Worm (Caenorhabditis elegans) whole organism, early embryonic: ENCODE results near the gene Y57G11C.8.

Experiments used
- B0310.2 ChIP-seq: sonication (generic microtip); optimal IDR thresholded peaks from 2 replicates; lab custom pipeline; 2016; ENCODE audit warnings: mild to moderate bottlenecking, missing genetic modification characterization, missing compliant biosample characterization
- F13C5.2 ChIP-seq: sonication (generic microtip); optimal IDR thresholded peaks from 2 replicates; lab custom pipeline; 2017; ENCODE audit warnings: mild to moderate bottlenecking, missing genetic modification characterization, inconsistent platforms, missing compliant biosample characterization
- aly-1 ChIP-seq: sonication (generic microtip); optimal IDR thresholded peaks from 2 replicates; lab custom pipeline; 2016; ENCODE audit warnings: missing genetic modification characterization, missing compliant biosample characterization
- ama-1 ChIP-seq: fragments of 150-350 bp; optimal IDR thresholded peaks from 2 replicates; lab custom pipeline; 2014
- ceh-36 ChIP-seq: sonication (generic microtip); optimal IDR thresholded peaks from 2 replicates; lab custom pipeline; 2016; ENCODE audit warnings: missing genetic modification characterization, inconsistent platforms, missing compliant biosample characterization
- hmbx-1 ChIP-seq: sonication (generic microtip); optimal IDR thresholded peaks from 2 replicates; lab custom pipeline; 2016; ENCODE audit warnings: mild to moderate bottlenecking, missing genetic modification characterization, missing compliant biosample characterization
- hmg-4 ChIP-seq: fragments of 200-800 bp; sonication (Bioruptor generic); optimal IDR thresholded peaks from 2 replicates; lab custom pipeline; 2018; ENCODE audit warnings: mild to moderate bottlenecking, missing genetic modification characterization, missing compliant biosample characterization
- pes-1 ChIP-seq: fragments of 200-800 bp; sonication (Bioruptor generic); IDR thresholded peaks from 2 replicates; pipeline ENCODE4 v1.3.6; 2022; ENCODE audit warnings: missing genetic modification reagents, missing genetic modification characterization, missing compliant biosample characterization
- scrt-1 ChIP-seq: fragments of 200-800 bp; sonication (Bioruptor generic); IDR thresholded peaks from 2 replicates; pipeline ENCODE4 v1.3.6; 2022; ENCODE audit warnings: missing genetic modification characterization, missing compliant biosample characterization
- sea-1 ChIP-seq: fragments of 200-800 bp; sonication (Bioruptor generic); conservative IDR thresholded peaks from 2 replicates; pipeline ENCODE4 v1.3.6; 2022; ENCODE audit warnings: missing genetic modification characterization, missing compliant biosample characterization
- tbx-11 ChIP-seq: fragments of 200-800 bp; sonication (Bioruptor generic); IDR thresholded peaks from 2 replicates; pipeline ENCODE4 v1.3.6; 2022; ENCODE audit warnings: missing genetic modification characterization, missing compliant biosample characterization
- tbx-37 ChIP-seq: fragments of 200-800 bp; sonication (Bioruptor generic); conservative IDR thresholded peaks from 2 replicates; pipeline ENCODE4 v1.3.6; 2022; ENCODE audit warnings: missing genetic modification reagents, missing genetic modification characterization, missing compliant biosample characterization

Y57G11C.8 gene

DNA sequence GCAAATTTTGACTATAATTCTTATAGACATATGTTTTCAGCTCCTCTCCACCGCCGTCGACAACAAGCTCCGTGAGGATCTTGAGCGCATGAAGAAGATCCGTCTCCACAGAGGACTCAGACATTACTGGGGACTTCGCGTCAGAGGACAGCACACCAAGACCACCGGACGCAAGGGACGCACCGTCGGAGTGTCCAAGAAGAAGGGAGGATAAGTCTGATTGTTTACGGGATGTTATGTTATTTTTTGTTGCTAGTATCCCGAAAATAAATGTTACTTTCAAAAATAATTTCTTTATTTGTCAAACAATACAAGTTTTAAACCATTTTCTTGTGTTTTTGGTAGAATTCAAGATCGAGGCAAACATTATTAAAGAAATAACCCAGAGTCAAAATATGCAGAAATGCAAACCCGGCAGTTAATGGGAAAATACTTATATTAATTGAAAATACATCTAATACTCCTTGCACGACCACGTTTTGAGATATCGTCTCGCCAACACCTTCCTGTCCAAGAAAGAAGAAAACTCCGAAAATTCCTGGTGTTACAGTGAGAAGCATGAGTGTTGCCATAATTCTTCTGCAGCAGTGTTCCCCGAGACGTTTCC, 44.6 kb downstream of the Y57G11C.8 start:
- TF ChIP-seq ceh-36: no peak
- TF ChIP-seq scrt-1 (GFP tag; lab: Robert Waterston, UW): no peak
- TF ChIP-seq ama-1 (lab: Kevin White, UChicago): no peak
- TF ChIP-seq F13C5.2 (tag; lab: Kevin White, UChicago): no peak
- no peak for TF ChIP-seq pes-1 (GFP tag; lab: Robert Waterston, UW)
- TF ChIP-seq B0310.2 (tag; lab: Kevin White, UChicago): no peak
- no peak for TF ChIP-seq aly-1 (tag; lab: Kevin White, UChicago)

DNA sequence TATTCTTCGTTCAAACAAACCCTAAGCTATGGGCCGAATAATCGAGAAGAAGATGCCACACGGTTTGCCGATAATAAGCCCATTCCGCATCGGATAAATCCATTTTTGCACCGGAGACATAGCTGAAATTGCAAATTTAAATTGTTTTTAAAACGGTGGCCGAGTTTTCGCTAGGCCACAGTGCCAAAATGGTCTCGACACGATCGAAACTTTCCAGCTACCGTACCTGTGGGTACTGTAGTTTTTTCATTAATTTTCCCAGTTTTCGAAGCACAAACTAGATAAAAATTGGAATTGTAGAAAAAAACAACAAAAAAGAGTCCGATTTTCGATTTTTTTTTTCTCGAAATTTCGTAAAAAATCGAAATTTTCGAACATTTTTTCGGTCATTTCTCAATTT, 46.6 kb downstream of the Y57G11C.8 start:
- no peak for TF ChIP-seq F13C5.2 (tag; lab: Kevin White, UChicago)
- TF ChIP-seq hmg-4 (GFP tag; lab: Kevin White, UChicago): no peak
- TF ChIP-seq ama-1 (lab: Kevin White, UChicago): no peak
- TF ChIP-seq tbx-11 (GFP tag; lab: Robert Waterston, UW): no peak

DNA sequence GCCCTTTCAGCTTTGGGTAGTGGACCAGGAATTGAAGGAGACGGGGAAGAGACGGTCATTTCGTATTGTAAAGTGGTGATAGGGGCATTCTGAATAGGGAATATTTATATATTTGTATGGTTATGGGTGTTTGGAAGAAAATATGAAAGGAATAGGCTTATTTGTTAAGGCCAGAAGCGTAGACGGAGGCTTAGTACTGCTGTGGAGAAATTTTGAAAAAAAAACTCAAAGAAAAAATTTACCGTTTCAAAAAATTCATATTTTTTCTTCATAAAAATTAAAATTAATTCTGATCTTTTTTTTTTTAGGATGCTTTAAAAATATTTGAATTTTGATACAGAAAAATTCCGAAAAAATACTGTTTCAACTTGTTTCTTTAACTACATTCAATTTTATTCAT, 47.4 kb downstream of the Y57G11C.8 start, which contains the start of gene hhat-2:
Gene hhat-2 (minus strand): TSS at position 101 of the 400 bp plus-strand sequence.
- TF ChIP-seq ceh-36 (no peak), sea-1 (GFP tag; lab: Robert Waterston, UW) (no peak), ama-1 (lab: Kevin White, UChicago) (no peak), hmbx-1 (tag; lab: Kevin White, UChicago) (no peak), tbx-37 (no peak), B0310.2 (tag; lab: Kevin White, UChicago) (no peak)
